Worm (Caenorhabditis elegans) whole organism, L4 larva: ENCODE measurements around the gene sptl-2.
A peak's percentile ranks its signal among the peaks of the same experiment; 100 is the strongest.

Experiments
- lsy-2 ChIP-seq, 2 experiments: fragments of 150-350 bp in 1 of 2; sonication (generic microtip) in 1 of 2; optimal IDR thresholded peaks; 2 replicates each; lab custom pipeline; 2014 to 2017; ENCODE audit warnings: missing biosample characterization in 2 of 2, missing genetic modification characterization in 2 of 2
- pqm-1 ChIP-seq: sonication (generic microtip); optimal IDR thresholded peaks from 2 replicates; lab custom pipeline; 2017; ENCODE audit warnings: missing biosample characterization, missing genetic modification characterization

ce11 chrV:8028825-8029489 is 11.9 kb downstream of the sptl-2 start, which contains the start of gene oma-2:
- peak in 1 of 2 experiments; percentile 25 for TF ChIP-seq lsy-2 (tag; optimal IDR thresholded peaks at IDR 0.05; lab: Kevin White, UChicago)
- no peak for TF ChIP-seq pqm-1 (tag; lab: Kevin White, UChicago)
